Fruit fly (Drosophila melanogaster) whole organism, prepupa: Measurements from ENCODE around the gene Myo31DF.
A peak's percentile ranks its signal among the peaks of the same experiment; 100 is the strongest.

ENCODE experiments used
- Blimp-1 ChIP-seq: fragments of 200-800 bp; sonication (Bioruptor generic); optimal IDR thresholded peaks from 3 replicates; lab custom pipeline; 2017; ENCODE audit warnings: missing biosample characterization, missing genetic modification characterization, mild to moderate bottlenecking, moderate library complexity, missing genetic modification reagents
- CG10631 ChIP-seq: fragments of 200-800 bp; sonication (Bioruptor generic); optimal IDR thresholded peaks from 2 replicates; lab custom pipeline; 2016; ENCODE audit warnings: missing biosample characterization, missing genetic modification characterization
- CG10669 ChIP-seq: fragments of 200-800 bp; sonication (Bioruptor generic); optimal IDR thresholded peaks from 3 replicates; lab custom pipeline; 2018; ENCODE audit warnings: missing biosample characterization, mild to moderate bottlenecking, missing genetic modification characterization, moderate library complexity
- CG11762 ChIP-seq: fragments of 200-800 bp; sonication (Bioruptor generic); optimal IDR thresholded peaks from 3 replicates; lab custom pipeline; 2016; ENCODE audit warnings: missing biosample characterization, missing genetic modification characterization; ENCODE audit not compliant: insufficient read depth
- CG11902 ChIP-seq: fragments of 200-800 bp; sonication (Bioruptor generic); optimal IDR thresholded peaks from 3 replicates; lab custom pipeline; 2016; ENCODE audit warnings: missing biosample characterization, missing genetic modification characterization
- CG15336 ChIP-seq: fragments of 200-800 bp; sonication (Bioruptor generic); IDR thresholded peaks from 2 replicates; pipeline ENCODE4 v1.3.6; 2022; ENCODE audit warnings: missing biosample characterization, missing genetic modification characterization
- CG16779 ChIP-seq: fragments of 200-800 bp; sonication (Bioruptor generic); optimal IDR thresholded peaks from 3 replicates; lab custom pipeline; 2017; ENCODE audit warnings: missing biosample characterization, mild to moderate bottlenecking, missing genetic modification characterization
- CG3032 ChIP-seq: fragments of 200-800 bp; optimal IDR thresholded peaks from 2 replicates; lab custom pipeline; 2019; ENCODE audit warnings: missing biosample characterization, mild to moderate bottlenecking, missing genetic modification characterization, moderate library complexity
- CG31627 ChIP-seq: fragments of 200-800 bp; sonication (Bioruptor generic); optimal IDR thresholded peaks from 3 replicates; lab custom pipeline; 2016; ENCODE audit warnings: missing biosample characterization, missing genetic modification characterization
- CG34406 ChIP-seq: fragments of 200-800 bp; sonication (Bioruptor generic); optimal IDR thresholded peaks from 3 replicates; lab custom pipeline; 2016; ENCODE audit warnings: missing biosample characterization, missing genetic modification characterization
- CG3919 ChIP-seq: fragments of 200-800 bp; sonication (Bioruptor generic); optimal IDR thresholded peaks from 3 replicates; lab custom pipeline; 2016; ENCODE audit warnings: missing biosample characterization, missing genetic modification characterization
- CG4318 ChIP-seq: fragments of 200-800 bp; sonication (Bioruptor generic); optimal IDR thresholded peaks from 3 replicates; lab custom pipeline; 2017; ENCODE audit warnings: missing biosample characterization, mild to moderate bottlenecking, missing genetic modification characterization
- CG6792 ChIP-seq: fragments of 200-800 bp; sonication (Bioruptor generic); optimal IDR thresholded peaks from 3 replicates; lab custom pipeline; 2016; ENCODE audit warnings: missing biosample characterization, missing genetic modification characterization
- CG6808 ChIP-seq: fragments of 200-800 bp; sonication (Bioruptor generic); optimal IDR thresholded peaks from 3 replicates; lab custom pipeline; 2017; ENCODE audit warnings: missing biosample characterization, missing genetic modification characterization, mild to moderate bottlenecking, moderate library complexity, missing genetic modification reagents
- CG6854 ChIP-seq: fragments of 200-800 bp; sonication (Bioruptor generic); optimal IDR thresholded peaks from 2 replicates; lab custom pipeline; 2017; ENCODE audit warnings: missing biosample characterization, mild to moderate bottlenecking, missing genetic modification characterization
- CG7368 ChIP-seq: fragments of 200-800 bp; sonication (Bioruptor generic); optimal IDR thresholded peaks from 3 replicates; lab custom pipeline; 2016; ENCODE audit warnings: missing biosample characterization, missing genetic modification characterization
- CG8119 ChIP-seq: fragments of 200-800 bp; sonication (Bioruptor generic); IDR thresholded peaks from 3 replicates; pipeline ENCODE4 v1.3.6; 2022; ENCODE audit warnings: missing biosample characterization, missing genetic modification characterization
- CG8319 ChIP-seq: fragments of 200-800 bp; sonication (Bioruptor generic); optimal IDR thresholded peaks from 3 replicates; lab custom pipeline; 2016; ENCODE audit warnings: missing biosample characterization, missing genetic modification characterization
- CG9139 ChIP-seq: fragments of 200-800 bp; sonication (Bioruptor generic); optimal IDR thresholded peaks from 3 replicates; lab custom pipeline; 2017; ENCODE audit warnings: missing biosample characterization, mild to moderate bottlenecking, missing genetic modification characterization
- Eip75B ChIP-seq: fragments of 200-800 bp; sonication (Bioruptor generic); optimal IDR thresholded peaks from 3 replicates; lab custom pipeline; 2016; ENCODE audit warnings: missing biosample characterization, missing genetic modification characterization
- Eip78C ChIP-seq: fragments of 200-800 bp; sonication (Bioruptor generic); peaks from one replicate; lab custom pipeline; 2016; ENCODE audit warnings: missing biosample characterization, missing genetic modification characterization
- Eip93F ChIP-seq: fragments of 200-800 bp; sonication (Bioruptor generic); optimal IDR thresholded peaks from 2 replicates; lab custom pipeline; 2016; ENCODE audit warnings: missing biosample characterization, mild to moderate bottlenecking, missing genetic modification characterization
- Ets96B ChIP-seq: fragments of 200-800 bp; optimal IDR thresholded peaks from 2 replicates; lab custom pipeline; 2019; ENCODE audit warnings: missing biosample characterization, mild to moderate bottlenecking, missing genetic modification characterization, moderate library complexity
- Hr39 ChIP-seq: fragments of 200-800 bp; sonication (Bioruptor generic); optimal IDR thresholded peaks from 2 replicates; lab custom pipeline; 2016; ENCODE audit warnings: missing biosample characterization, missing genetic modification characterization
- Met ChIP-seq: fragments of 200-800 bp; sonication (Bioruptor generic); optimal IDR thresholded peaks from 3 replicates; lab custom pipeline; 2016; ENCODE audit warnings: missing biosample characterization, missing genetic modification characterization
- OdsH ChIP-seq: fragments of 200-800 bp; sonication (Bioruptor generic); optimal IDR thresholded peaks from 3 replicates; lab custom pipeline; 2016; ENCODE audit warnings: missing biosample characterization, missing genetic modification characterization
- Smox ChIP-seq: fragments of 200-800 bp; sonication (Bioruptor generic); optimal IDR thresholded peaks from 3 replicates; lab custom pipeline; 2016; ENCODE audit warnings: missing biosample characterization, missing genetic modification characterization
- Sox102F ChIP-seq: fragments of 200-800 bp; sonication (Bioruptor generic); optimal IDR thresholded peaks from 2 replicates; lab custom pipeline; 2016; ENCODE audit warnings: missing biosample characterization, mild to moderate bottlenecking, missing genetic modification characterization
- achi ChIP-seq: fragments of 200-800 bp; sonication (Bioruptor generic); optimal IDR thresholded peaks from 3 replicates; lab custom pipeline; 2016; ENCODE audit warnings: missing biosample characterization, missing genetic modification characterization
- cyc ChIP-seq: fragments of 200-800 bp; sonication (Bioruptor generic); optimal IDR thresholded peaks from 3 replicates; lab custom pipeline; 2016; ENCODE audit warnings: missing biosample characterization, missing genetic modification characterization
- dac ChIP-seq: fragments of 200-800 bp; sonication (Bioruptor generic); optimal IDR thresholded peaks from 2 replicates; lab custom pipeline; 2017; ENCODE audit warnings: missing biosample characterization, mild to moderate bottlenecking, missing genetic modification characterization
- eg ChIP-seq: fragments of 200-800 bp; sonication (Bioruptor generic); IDR thresholded peaks from 3 replicates; pipeline ENCODE4 v1.3.6; 2022; ENCODE audit warnings: missing biosample characterization, missing genetic modification characterization
- esn ChIP-seq: fragments of 200-800 bp; sonication (Bioruptor generic); optimal IDR thresholded peaks from 2 replicates; lab custom pipeline; 2016; ENCODE audit warnings: missing biosample characterization, mild to moderate bottlenecking, missing genetic modification characterization, moderate library complexity
- fd59A ChIP-seq: fragments of 200-800 bp; sonication (Bioruptor generic); optimal IDR thresholded peaks from 2 replicates; lab custom pipeline; 2017; ENCODE audit warnings: missing biosample characterization, mild to moderate bottlenecking, missing genetic modification characterization, missing genetic modification reagents
- fd85E ChIP-seq: fragments of 200-800 bp; sonication (Bioruptor generic); optimal IDR thresholded peaks from 3 replicates; lab custom pipeline; 2016; ENCODE audit warnings: missing biosample characterization, missing genetic modification characterization
- lz ChIP-seq: fragments of 200-800 bp; sonication (Bioruptor generic); optimal IDR thresholded peaks from 3 replicates; lab custom pipeline; 2016; ENCODE audit warnings: missing biosample characterization, missing genetic modification characterization
- net ChIP-seq: fragments of 200-800 bp; sonication (Bioruptor generic); optimal IDR thresholded peaks from 3 replicates; lab custom pipeline; 2016; ENCODE audit warnings: missing biosample characterization, missing genetic modification characterization
- spab ChIP-seq: fragments of 200-800 bp; sonication (Bioruptor generic); optimal IDR thresholded peaks from 2 replicates; lab custom pipeline; 2017; ENCODE audit warnings: missing biosample characterization, mild to moderate bottlenecking, missing genetic modification characterization, missing genetic modification reagents
- topi ChIP-seq: fragments of 200-800 bp; sonication (Bioruptor generic); optimal IDR thresholded peaks from 3 replicates; lab custom pipeline; 2016; ENCODE audit warnings: missing biosample characterization, missing genetic modification characterization

The Myo31DF gene

dm6 chr2L:10516470-10517048, 10.0 kb upstream of the Myo31DF start (continued):
- TF ChIP-seq CG15336 (GFP tag; lab: Robert Waterston, UW) (peak; percentile 37; the same call in 1 of the 2 replicates), esn (GFP tag; lab: Kevin White, UChicago) (peak; percentile 46), CG10631 (GFP tag; lab: Kevin White, UChicago) (peak; percentile 9), Eip93F (GFP tag; lab: Kevin White, UChicago) (peak; percentile 42), Sox102F (no peak), CG11762 (GFP tag; lab: Kevin White, UChicago) (peak; percentile 21), topi (GFP tag; lab: Kevin White, UChicago) (peak; percentile 49), dac (GFP tag; lab: Kevin White, UChicago) (no peak), CG6808 (GFP tag; lab: Kevin White, UChicago) (peak; percentile 29), Eip75B (GFP tag; lab: Kevin White, UChicago) (peak; percentile 37), CG3919 (GFP tag; lab: Kevin White, UChicago) (peak; percentile 63), CG4318 (GFP tag; lab: Kevin White, UChicago) (no peak), CG3032 (no peak), CG7368 (peak; percentile 61), CG9139 (GFP tag; lab: Kevin White, UChicago) (peak; percentile 26), CG34406 (GFP tag; lab: Kevin White, UChicago) (peak; percentile 18), CG16779 (peak; percentile 20), Met (GFP tag; lab: Kevin White, UChicago) (peak; percentile 18), achi (peak; percentile 28), OdsH (GFP tag; lab: Kevin White, UChicago) (peak; percentile 42), CG8119 (GFP tag; lab: Robert Waterston, UW) (no peak; the same call in 2 of the 3 replicates), eg (peak; percentile 71; the same call in 2 of the 3 replicates), Hr39 (GFP tag; lab: Kevin White, UChicago) (peak; percentile 34), spab (no peak), CG11902 (GFP tag; lab: Kevin White, UChicago) (no peak), Smox (GFP tag; lab: Kevin White, UChicago) (peak; percentile 49), lz (GFP tag; lab: Kevin White, UChicago) (peak; percentile 5), Blimp-1 (no peak), fd59A (GFP tag; lab: Kevin White, UChicago) (no peak), Ets96B (tag; lab: Kevin White, UChicago) (peak; percentile 17), CG6854 (GFP tag; lab: Kevin White, UChicago) (peak; percentile 81), CG10669 (GFP tag; lab: Kevin White, UChicago) (peak; percentile 16), CG31627 (GFP tag; lab: Kevin White, UChicago) (peak; percentile 48), fd85E (GFP tag; lab: Kevin White, UChicago) (no peak), CG6792 (no peak)

dm6 chr2L:10515553-10516174, 9.1 kb upstream of the Myo31DF start:
- TF ChIP-seq Eip78C: no peak
- no peak for TF ChIP-seq Blimp-1
- TF ChIP-seq CG8319 (GFP tag; lab: Kevin White, UChicago): no peak
- TF ChIP-seq CG10669 (GFP tag; lab: Kevin White, UChicago): no peak
- no peak for TF ChIP-seq fd59A (GFP tag; lab: Kevin White, UChicago)
- TF ChIP-seq Hr39 (GFP tag; lab: Kevin White, UChicago): no peak
- no peak for TF ChIP-seq CG3032
- TF ChIP-seq Ets96B (tag; lab: Kevin White, UChicago): no peak
- TF ChIP-seq cyc (GFP tag; lab: Kevin White, UChicago): no peak
- no peak for TF ChIP-seq net (GFP tag; lab: Kevin White, UChicago)
